Worm (Caenorhabditis elegans) whole organism, late embryonic: ENCODE measurements around the gene elt-7.

ENCODE experiments used
- T23F11.4 ChIP-seq: fragments of 200-800 bp; sonication (Bioruptor generic); optimal IDR thresholded peaks from 2 replicates; lab custom pipeline; 2018; ENCODE audit warnings: mild to moderate bottlenecking, missing genetic modification characterization, missing compliant biosample characterization
- ama-1 ChIP-seq: fragments of 150-350 bp; optimal IDR thresholded peaks from 2 replicates; lab custom pipeline; 2014
- dmd-4 ChIP-seq: sonication (generic microtip); optimal IDR thresholded peaks from 2 replicates; lab custom pipeline; 2016; ENCODE audit warnings: borderline replicate concordance, missing genetic modification characterization, missing compliant biosample characterization
- elt-2 ChIP-seq: sonication (generic microtip); optimal IDR thresholded peaks from 2 replicates; lab custom pipeline; 2016; ENCODE audit warnings: missing genetic modification reagents, missing genetic modification characterization, missing compliant biosample characterization
- ets-4 ChIP-seq: sonication (generic microtip); optimal IDR thresholded peaks from 2 replicates; lab custom pipeline; 2016; ENCODE audit warnings: missing genetic modification characterization, missing compliant biosample characterization
- fkh-10 ChIP-seq: fragments of 150-350 bp; optimal IDR thresholded peaks from 2 replicates; lab custom pipeline; 2014; ENCODE audit warnings: missing biosample characterization, missing genetic modification reagents, missing genetic modification characterization
- fkh-6 ChIP-seq: sonication (generic microtip); optimal IDR thresholded peaks from 2 replicates; lab custom pipeline; 2016; ENCODE audit warnings: missing genetic modification characterization, missing compliant biosample characterization
- gmeb-2 ChIP-seq: sonication (generic microtip); optimal IDR thresholded peaks from 2 replicates; lab custom pipeline; 2016; ENCODE audit warnings: missing genetic modification characterization, inconsistent platforms, missing compliant biosample characterization
- lin-11 ChIP-seq: fragments of 200-800 bp; sonication (Bioruptor generic); optimal IDR thresholded peaks from 2 replicates; lab custom pipeline; 2018; ENCODE audit warnings: mild to moderate bottlenecking, missing genetic modification characterization, missing compliant biosample characterization
- mec-3 ChIP-seq: sonication (generic microtip); optimal IDR thresholded peaks from 2 replicates; lab custom pipeline; 2016; ENCODE audit warnings: borderline replicate concordance, missing genetic modification characterization, missing compliant biosample characterization
- pha-4 ChIP-seq: fragments of 150-350 bp; optimal IDR thresholded peaks from 2 replicates; lab custom pipeline; 2018; ENCODE audit warnings: missing biosample characterization, missing genetic modification reagents, missing genetic modification characterization
- rnt-1 ChIP-seq: sonication (generic microtip); optimal IDR thresholded peaks from 2 replicates; lab custom pipeline; 2016; ENCODE audit warnings: missing genetic modification characterization, missing compliant biosample characterization
- unc-86 ChIP-seq: sonication (generic microtip); optimal IDR thresholded peaks from 2 replicates; lab custom pipeline; 2016; ENCODE audit warnings: missing genetic modification characterization, missing compliant biosample characterization

DNA sequence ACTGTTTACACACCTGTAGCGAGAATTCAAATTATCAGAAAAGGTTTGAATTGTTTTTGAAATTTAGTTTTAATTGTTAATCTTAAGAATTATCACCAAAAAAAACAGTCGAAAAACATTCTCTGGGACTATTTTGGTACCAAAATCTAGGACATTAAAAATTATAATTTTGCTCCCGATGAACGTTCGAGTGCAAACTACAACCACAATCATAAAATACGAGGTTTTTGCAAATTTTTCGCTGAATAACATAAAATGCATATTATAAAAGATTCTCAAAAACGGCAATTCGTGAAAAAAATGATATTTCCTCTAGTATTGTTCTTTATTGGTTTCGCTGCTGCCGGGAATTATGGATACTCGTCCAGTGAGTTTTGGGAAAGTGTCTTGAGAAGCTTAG is 19.9 kb downstream of the elt-7 start, which contains the start of gene R02F11.12:
- TF ChIP-seq pha-4 (no peak), T23F11.4 (GFP tag; lab: Kevin White, UChicago) (no peak), elt-2 (tag; lab: Kevin White, UChicago) (no peak), gmeb-2 (tag; lab: Kevin White, UChicago) (no peak), unc-86 (tag; lab: Kevin White, UChicago) (no peak), dmd-4 (tag; lab: Kevin White, UChicago) (no peak), rnt-1 (tag; lab: Kevin White, UChicago) (no peak), ama-1 (lab: Kevin White, UChicago) (no peak), fkh-6 (tag; lab: Kevin White, UChicago) (no peak), fkh-10 (GFP tag; lab: Kevin White, UChicago) (no peak), lin-11 (tag; lab: Kevin White, UChicago) (no peak), ets-4 (tag; lab: Kevin White, UChicago) (no peak), mec-3 (no peak)
